Worm (Caenorhabditis elegans) whole organism, L3 larva: ENCODE measurements around the gene T21E8.7.

Experiments
- ceh-28 ChIP-seq: fragments of 150-350 bp; optimal IDR thresholded peaks from 2 replicates; lab custom pipeline; 2014; ENCODE audit warnings: missing biosample characterization, missing genetic modification reagents, missing genetic modification characterization
- fos-1 ChIP-seq: fragments of 150-350 bp; optimal IDR thresholded peaks from 2 replicates; lab custom pipeline; 2014; ENCODE audit warnings: missing biosample characterization, missing genetic modification characterization
- hmg-11 ChIP-seq: sonication (generic microtip); optimal IDR thresholded peaks from 2 replicates; lab custom pipeline; 2016; ENCODE audit warnings: missing genetic modification characterization, missing compliant biosample characterization
- lin-15B ChIP-seq: fragments of 150-350 bp; optimal IDR thresholded peaks from 2 replicates; lab custom pipeline; 2014; ENCODE audit warnings: missing biosample characterization, missing genetic modification characterization
- nhr-12 ChIP-seq: fragments of 150-350 bp; optimal IDR thresholded peaks from 2 replicates; lab custom pipeline; 2014; ENCODE audit warnings: missing biosample characterization, missing genetic modification characterization
- nhr-23 ChIP-seq: fragments of 150-350 bp; optimal IDR thresholded peaks from 2 replicates; lab custom pipeline; 2014; ENCODE audit warnings: missing biosample characterization, missing genetic modification reagents, missing genetic modification characterization
- nhr-67 ChIP-seq: fragments of 150-350 bp; optimal IDR thresholded peaks from 2 replicates; lab custom pipeline; 2014; ENCODE audit warnings: missing biosample characterization, missing genetic modification characterization
- pha-4 ChIP-seq: fragments of 150-350 bp; optimal IDR thresholded peaks from 2 replicates; lab custom pipeline; 2014; ENCODE audit warnings: missing biosample characterization, missing genetic modification reagents, missing genetic modification characterization
- pqm-1 ChIP-seq: fragments of 150-350 bp; optimal IDR thresholded peaks from 2 replicates; lab custom pipeline; 2017; ENCODE audit warnings: missing biosample characterization, missing genetic modification characterization, inconsistent platforms
- skn-1 ChIP-seq: fragments of 150-350 bp; optimal IDR thresholded peaks from 2 replicates; lab custom pipeline; 2014; ENCODE audit warnings: missing biosample characterization, missing genetic modification characterization
- tbx-2 ChIP-seq: sonication (generic microtip); optimal IDR thresholded peaks from 2 replicates; lab custom pipeline; 2016; ENCODE audit warnings: mild to moderate bottlenecking, missing genetic modification characterization, missing compliant biosample characterization
- unc-62 ChIP-seq: fragments of 150-350 bp; sonication (generic microtip); optimal IDR thresholded peaks from 4 replicates; lab custom pipeline; 2014; ENCODE audit warnings: missing biosample characterization, missing genetic modification reagents, missing genetic modification characterization
- zag-1 ChIP-seq: fragments of 150-350 bp; optimal IDR thresholded peaks from 2 replicates; lab custom pipeline; 2014; ENCODE audit warnings: missing biosample characterization, missing genetic modification characterization
- ztf-4 ChIP-seq: fragments of 150-350 bp; optimal IDR thresholded peaks from 2 replicates; lab custom pipeline; 2014; ENCODE audit warnings: missing biosample characterization, missing genetic modification characterization

DNA sequence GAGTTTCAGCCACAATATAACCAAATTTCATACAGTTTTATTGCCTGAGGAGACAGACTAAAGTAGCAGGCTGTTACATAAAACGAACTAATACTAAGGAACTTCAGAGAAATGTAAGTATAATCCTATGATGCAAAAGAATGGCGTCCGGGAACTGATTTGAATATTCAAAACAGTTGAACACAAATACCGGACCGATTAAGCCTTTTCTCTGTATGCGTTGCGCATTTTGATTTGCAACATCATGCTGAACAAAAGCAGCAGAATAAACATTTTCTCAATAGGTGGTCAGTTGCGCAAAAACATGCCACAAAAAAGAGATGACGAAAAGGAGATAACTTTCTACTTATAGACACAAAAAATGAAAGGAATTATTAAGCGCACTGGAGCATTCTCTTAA is 40.7 kb downstream of the T21E8.7 start:
- TF ChIP-seq skn-1: no peak
- TF ChIP-seq hmg-11 (tag; lab: Kevin White, UChicago): no peak
- TF ChIP-seq unc-62 (GFP tag; lab: Kevin White, UChicago): no peak
- TF ChIP-seq zag-1 (tag; lab: Kevin White, UChicago): no peak
- TF ChIP-seq nhr-12: no peak
- no peak for TF ChIP-seq lin-15B (tag; lab: Kevin White, UChicago)
- no peak for TF ChIP-seq ceh-28 (tag; lab: Kevin White, UChicago)
- no peak for TF ChIP-seq nhr-23
- no peak for TF ChIP-seq pha-4 (tag; lab: Kevin White, UChicago)
- TF ChIP-seq fos-1 (tag; lab: Kevin White, UChicago): no peak
- no peak for TF ChIP-seq ztf-4 (tag; lab: Kevin White, UChicago)
- no peak for TF ChIP-seq pqm-1 (tag; lab: Kevin White, UChicago)
- TF ChIP-seq tbx-2 (tag; lab: Kevin White, UChicago): no peak
- no peak for TF ChIP-seq nhr-67 (tag; lab: Kevin White, UChicago)
